Worm (Caenorhabditis elegans): ENCODE measurements around the gene kin-15.

kin-15 gene

ce11 chrII:9474367-9475105 is 41.0 kb upstream of the kin-15 start, which contains the start of the genes chil-25 and chil-26:
chil-25 (minus strand) TSS chrII:9474467.
chil-26 (plus strand) TSS chrII:9475055.
- TF ChIP-seq unc-62 (GFP tag; optimal IDR thresholded peaks at IDR 0.05 in 1 of 2) (peak in 1 of 2 experiments; percentile 82), unc-62 (tag; optimal IDR thresholded peaks at IDR 0.05) (no peak), dmd-6 (GFP tag; IDR thresholded peaks at IDR 0.05) (no peak), sdz-12 (GFP tag; optimal IDR thresholded peaks at IDR 0.05) (no peak), mes-2 (tag; optimal IDR thresholded peaks at IDR 0.05; ENCODE audit: poor library complexity, severe bottlenecking) (no peak)

DNA sequence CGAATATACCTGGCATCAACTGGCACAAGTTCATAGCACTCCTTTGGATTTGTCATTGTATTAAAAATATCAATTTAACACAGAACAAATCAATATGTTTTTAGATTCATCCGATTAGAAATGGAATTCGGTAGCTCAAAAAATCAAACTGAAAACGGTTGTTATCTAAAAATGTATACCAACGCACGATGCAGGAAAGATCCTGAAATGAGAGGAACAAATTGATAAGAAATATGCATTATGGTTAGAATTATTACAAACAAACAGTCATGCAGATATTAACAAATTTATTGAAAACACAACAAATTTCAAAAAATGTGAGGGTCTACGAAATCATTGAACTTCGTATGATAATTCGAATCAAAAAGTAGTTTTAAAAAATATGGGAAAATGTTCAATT is 36.5 kb upstream of the kin-15 start, which contains the start of gene T19H5.6:
T19H5.6 (minus strand) TSS at position 195 of the 400 bp plus-strand sequence.
- TF ChIP-seq daf-16 (GFP tag; optimal IDR thresholded peaks at IDR 0.05) = no peak
- TF ChIP-seq daf-16 (tag; optimal IDR thresholded peaks at IDR 0.05) = peak; percentile 72
- TF ChIP-seq sdz-12 (GFP tag; optimal IDR thresholded peaks at IDR 0.05) = no peak
- no peak for TF ChIP-seq mdt-29 (GFP tag; IDR thresholded peaks at IDR 0.05)
- peak; percentile 40 for TF ChIP-seq nhr-28 (tag; optimal IDR thresholded peaks at IDR 0.05)
- no peak for TF ChIP-seq php-3 (GFP tag; IDR thresholded peaks at IDR 0.05)
- no peak for TF ChIP-seq nhr-6 (tag; optimal IDR thresholded peaks at IDR 0.05)
- peak; percentile 88 for TF ChIP-seq pqm-1 (tag; optimal IDR thresholded peaks at IDR 0.05)

- TF ChIP-seq pqm-1 (tag; optimal IDR thresholded peaks at IDR 0.05) (peak; percentile 99), dmd-8 (GFP tag; IDR thresholded peaks at IDR 0.05) (no peak), T20F7.1 (GFP tag; optimal IDR thresholded peaks at IDR 0.05) (peak; percentile 28), tra-1 (GFP tag; IDR thresholded peaks at IDR 0.05) (no peak), lir-3 (tag; optimal IDR thresholded peaks at IDR 0.05) (no peak), nhr-28 (tag; optimal IDR thresholded peaks at IDR 0.05) (peak; percentile 88), dmd-6 (GFP tag; IDR thresholded peaks at IDR 0.05) (peak; percentile 89), nhr-77 (tag; optimal IDR thresholded peaks at IDR 0.05) (peak; percentile 87), daf-16 (GFP tag; optimal IDR thresholded peaks at IDR 0.05) (no peak), daf-16 (tag; optimal IDR thresholded peaks at IDR 0.05) (peak; percentile 70), nhr-25 (tag; optimal IDR thresholded peaks at IDR 0.05; ENCODE audit: borderline replicate concordance, insufficient read depth) (no peak), ztf-11 (tag; optimal IDR thresholded peaks at IDR 0.05) (no peak), ZK337.2 (GFP tag; IDR thresholded peaks at IDR 0.05) (no peak), lin-1 (GFP tag; IDR thresholded peaks at IDR 0.05) (0 out of 2 replicates have a peak, but pooled peaks have one; percentile 44), unc-62 (GFP tag; optimal IDR thresholded peaks at IDR 0.05 in 1 of 2) (no peak), unc-62 (tag; optimal IDR thresholded peaks at IDR 0.05) (no peak), madf-5 (GFP tag; IDR thresholded peaks at IDR 0.05) (no peak), ama-1 (optimal IDR thresholded peaks at IDR 0.05) (no peak), dve-1 (tag; optimal IDR thresholded peaks at IDR 0.05; ENCODE audit: insufficient read depth) (peak; percentile 81), spr-3 (GFP tag; optimal IDR thresholded peaks at IDR 0.05) (no peak), F10B5.3 (tag; optimal IDR thresholded peaks at IDR 0.05) (no peak), unc-39 (tag; optimal IDR thresholded peaks at IDR 0.05) (no peak), snpc-4 (tag; optimal IDR thresholded peaks at IDR 0.05) (no peak), ceh-82 (tag; optimal IDR thresholded peaks at IDR 0.05) (no peak), lin-15B (tag; optimal IDR thresholded peaks at IDR 0.05) (no peak)
Measured at ce11 chrII:9468414-9468813, 34.9 kb upstream of the kin-15 start, which contains the start of gene chil-23. chil-23 (minus strand) TSS chrII:9468611.

DNA sequence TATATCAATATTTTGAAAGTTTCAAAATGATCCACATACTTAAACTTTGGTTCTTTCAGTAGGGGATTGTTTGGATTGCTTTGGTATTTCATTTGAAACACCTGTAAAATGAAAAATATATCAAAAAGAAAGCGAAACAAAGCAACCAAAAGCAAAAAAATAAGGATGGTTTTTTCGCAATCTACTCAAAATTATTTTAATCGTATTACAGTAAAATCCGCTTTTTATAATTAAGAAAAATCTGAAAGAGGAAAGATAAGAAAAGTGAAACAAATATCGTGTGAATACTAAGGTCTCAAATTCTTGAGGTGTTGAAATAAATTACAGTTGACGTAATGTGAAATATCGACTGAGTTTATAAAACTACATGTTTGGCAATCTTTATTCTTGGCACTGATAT is 32.6 kb upstream of the kin-15 start, which contains the start of gene chil-22:
chil-22 (minus strand) TSS at position 101 of the 400 bp plus-strand sequence.
- no peak for TF ChIP-seq pqm-1 (tag; optimal IDR thresholded peaks at IDR 0.05)
- TF ChIP-seq T20F7.1 (GFP tag; optimal IDR thresholded peaks at IDR 0.05) = no peak
- TF ChIP-seq mxl-3 (GFP tag; optimal IDR thresholded peaks at IDR 0.05) = no peak
- no peak for TF ChIP-seq lin-39 (tag; optimal IDR thresholded peaks at IDR 0.05)
- TF ChIP-seq ceh-20 (GFP tag; IDR thresholded peaks at IDR 0.05) = no peak
- TF ChIP-seq F44E2.7 (GFP tag; IDR thresholded peaks at IDR 0.05) = no peak

Data from whole organism, L4 larva.